Fruit fly (Drosophila melanogaster) whole organism, embryonic: ENCODE measurements around the gene CG14300.

Source experiments
- CG13894 ChIP-seq: fragments of 200-800 bp; sonication (Bioruptor generic); optimal IDR thresholded peaks from 3 replicates; lab custom pipeline; 2018; ENCODE audit warnings: missing biosample characterization, mild to moderate bottlenecking, missing genetic modification characterization, moderate library complexity
- CG6654 ChIP-seq: fragments of 200-800 bp; sonication (Bioruptor generic); optimal IDR thresholded peaks from 2 replicates; lab custom pipeline; 2017; ENCODE audit warnings: missing biosample characterization, mild to moderate bottlenecking, missing genetic modification characterization
- CG8924 ChIP-seq: fragments of 200-800 bp; optimal IDR thresholded peaks from 3 replicates; lab custom pipeline; 2019; ENCODE audit warnings: missing biosample characterization, mild to moderate bottlenecking, missing genetic modification characterization, moderate library complexity
- CG9817 ChIP-seq: fragments of 200-800 bp; sonication (Bioruptor generic); optimal IDR thresholded peaks from 2 replicates; lab custom pipeline; 2018; ENCODE audit warnings: missing biosample characterization, mild to moderate bottlenecking, missing genetic modification characterization, moderate library complexity
- Dfd ChIP-seq, 2 experiments: fragments of >200 bp; optimal IDR thresholded peaks; 2 replicates each; lab custom pipeline; 2017; ENCODE audit warnings: missing biosample characterization in 2 of 2, missing genetic modification characterization in 2 of 2
- gcm ChIP-seq: fragments of 200-800 bp; sonication (Bioruptor generic); optimal IDR thresholded peaks from 2 replicates; lab custom pipeline; 2019; ENCODE audit warnings: missing biosample characterization, mild to moderate bottlenecking, missing genetic modification characterization, moderate library complexity
- org-1 ChIP-seq: fragments of 200-800 bp; sonication (Bioruptor generic); optimal IDR thresholded peaks from 2 replicates; lab custom pipeline; 2017; ENCODE audit warnings: missing biosample characterization, missing genetic modification characterization

DNA sequence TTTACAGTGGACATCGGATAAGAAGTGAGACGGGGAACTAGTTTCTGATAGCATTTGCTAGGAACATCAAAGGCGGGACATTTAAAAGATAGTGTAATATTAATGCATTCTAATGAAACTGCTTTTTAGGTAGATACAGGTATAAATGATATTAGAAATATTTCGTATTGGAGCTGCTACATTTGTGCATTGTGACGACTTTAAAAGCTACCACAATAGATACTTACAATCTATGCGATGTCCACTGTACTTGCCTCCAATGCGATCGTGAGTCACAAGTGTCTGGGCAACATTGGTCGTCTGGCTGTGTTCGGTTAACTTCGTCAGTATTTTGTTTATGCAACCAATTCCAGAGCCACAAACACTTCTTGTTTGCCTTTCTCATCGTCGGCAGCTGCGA is 23.7 kb downstream of the CG14300 start:
- peak; percentile 47 for TF ChIP-seq CG9817 (tag; lab: Kevin White, UChicago)
- TF ChIP-seq CG13894 = no peak
- TF ChIP-seq CG6654 (GFP tag; lab: Kevin White, UChicago) = no peak
- TF ChIP-seq gcm (GFP tag; lab: Kevin White, UChicago) = no peak
- TF ChIP-seq Dfd (GFP tag; optimal IDR thresholded peaks at IDR 0.05; lab: Kevin White, UChicago) = no peak
- no peak for TF ChIP-seq CG8924 (tag; lab: Kevin White, UChicago)
- TF ChIP-seq org-1 = no peak
